Fruit fly (Drosophila melanogaster) whole organism, embryonic: ENCODE measurements around the gene Capr.

Experiments
- Antp ChIP-seq: fragments of 200-800 bp; sonication (Bioruptor generic); optimal IDR thresholded peaks from 3 replicates; lab custom pipeline; 2016; ENCODE audit warnings: missing biosample characterization, missing genetic modification characterization
- Awh ChIP-seq: fragments of 200-800 bp; sonication (Bioruptor generic); IDR thresholded peaks from 2 replicates; pipeline ENCODE4, ENCODE4 v1.3.6; 2022; ENCODE audit warnings: missing biosample characterization, missing genetic modification characterization
- CG10267 ChIP-seq: fragments of 200-800 bp; sonication (Bioruptor generic); optimal IDR thresholded peaks from 2 replicates; lab custom pipeline; 2018; ENCODE audit warnings: missing biosample characterization, mild to moderate bottlenecking, missing genetic modification characterization, moderate library complexity
- CG11085 ChIP-seq: fragments of 200-800 bp; sonication (Bioruptor generic); IDR thresholded peaks from 2 replicates; pipeline ENCODE4 v1.3.6; 2022; ENCODE audit warnings: missing biosample characterization, missing genetic modification characterization
- CG12236 ChIP-seq: fragments of 200-800 bp; sonication (Bioruptor generic); optimal IDR thresholded peaks from 2 replicates; lab custom pipeline; 2016; ENCODE audit warnings: missing biosample characterization, missing genetic modification characterization
- CG1647 ChIP-seq: fragments of 200-800 bp; sonication (Bioruptor generic); optimal IDR thresholded peaks from 3 replicates; lab custom pipeline; 2016; ENCODE audit warnings: missing biosample characterization, missing genetic modification characterization
- CG16779 ChIP-seq: fragments of 200-800 bp; sonication (Bioruptor generic); IDR thresholded peaks from 2 replicates; pipeline ENCODE4 v1.3.6; 2022; ENCODE audit warnings: missing biosample characterization, missing genetic modification characterization
- CG16813 ChIP-seq: fragments of 200-800 bp; sonication (Bioruptor generic); IDR thresholded peaks from 3 replicates; pipeline ENCODE4 v1.3.6; 2022; ENCODE audit warnings: missing biosample characterization, missing genetic modification characterization; ENCODE audit not compliant: partially characterized antibody
- CG16815 ChIP-seq: fragments of 200-800 bp; sonication (Bioruptor generic); optimal IDR thresholded peaks from 3 replicates; lab custom pipeline; 2017; ENCODE audit warnings: missing biosample characterization, mild to moderate bottlenecking, missing genetic modification characterization
- CG17359 ChIP-seq: fragments of 200-800 bp; sonication (Bioruptor generic); optimal IDR thresholded peaks from 3 replicates; lab custom pipeline; 2018; ENCODE audit warnings: missing biosample characterization, mild to moderate bottlenecking, missing genetic modification characterization, moderate library complexity
- CG17385 ChIP-seq: fragments of 200-800 bp; sonication (Bioruptor generic); optimal IDR thresholded peaks from 3 replicates; lab custom pipeline; 2018; ENCODE audit warnings: missing biosample characterization, mild to moderate bottlenecking, missing genetic modification characterization
- CG2199 ChIP-seq: fragments of 200-800 bp; sonication (Bioruptor generic); IDR thresholded peaks from 3 replicates; pipeline ENCODE4 v1.3.6; 2022; ENCODE audit warnings: missing biosample characterization, missing genetic modification characterization
- CG34224 ChIP-seq: fragments of 200-800 bp; sonication (Bioruptor generic); IDR thresholded peaks from 3 replicates; pipeline ENCODE4 v1.3.6; 2022; ENCODE audit warnings: missing biosample characterization, missing genetic modification characterization; ENCODE audit not compliant: partially characterized antibody
- CG3995 ChIP-seq: fragments of 200-800 bp; sonication (Bioruptor generic); optimal IDR thresholded peaks from 3 replicates; lab custom pipeline; 2016; ENCODE audit warnings: missing biosample characterization, missing genetic modification characterization
- CG43689 ChIP-seq: fragments of 200-800 bp; sonication (Bioruptor generic); IDR thresholded peaks from 2 replicates; pipeline ENCODE4 v1.3.6; 2022; ENCODE audit warnings: missing biosample characterization, missing genetic modification characterization
- CG4707 ChIP-seq: fragments of 200-800 bp; sonication (Bioruptor generic); optimal IDR thresholded peaks from 2 replicates; lab custom pipeline; 2018; ENCODE audit warnings: missing biosample characterization, mild to moderate bottlenecking, missing genetic modification characterization, moderate library complexity
- CG6254 ChIP-seq: fragments of 200-800 bp; sonication (Bioruptor generic); optimal IDR thresholded peaks from 3 replicates; lab custom pipeline; 2017; ENCODE audit warnings: mild to moderate bottlenecking, missing biosample characterization, missing genetic modification reagents, missing genetic modification characterization
- CG6791 ChIP-seq: fragments of 200-800 bp; sonication (Bioruptor generic); IDR thresholded peaks from 3 replicates; pipeline ENCODE4 v1.3.6; 2022; ENCODE audit warnings: missing biosample characterization, missing genetic modification characterization; ENCODE audit not compliant: partially characterized antibody
- CG7372 ChIP-seq: fragments of 200-800 bp; sonication (Bioruptor generic); IDR thresholded peaks from 2 replicates; pipeline ENCODE4 v1.3.6; 2022; ENCODE audit warnings: missing biosample characterization, missing genetic modification characterization
- CG7963 ChIP-seq: fragments of 200-800 bp; sonication (Bioruptor generic); IDR thresholded peaks from 3 replicates; pipeline ENCODE4 v1.3.6; 2022; ENCODE audit warnings: missing biosample characterization, missing genetic modification characterization; ENCODE audit not compliant: partially characterized antibody
- CG8765 ChIP-seq: fragments of 200-800 bp; sonication (Bioruptor generic); IDR thresholded peaks from 2 replicates; pipeline ENCODE4 v1.3.6; 2022; ENCODE audit warnings: missing biosample characterization, missing genetic modification characterization
- CG9437 ChIP-seq: fragments of 200-800 bp; sonication (Bioruptor generic); optimal IDR thresholded peaks from 2 replicates; lab custom pipeline; 2018; ENCODE audit warnings: missing biosample characterization, mild to moderate bottlenecking, missing genetic modification characterization
- CG9797 ChIP-seq: fragments of 200-800 bp; sonication (Bioruptor generic); optimal IDR thresholded peaks from 3 replicates; lab custom pipeline; 2018; ENCODE audit warnings: missing biosample characterization, mild to moderate bottlenecking, missing genetic modification characterization
- CG9817 ChIP-seq: fragments of 200-800 bp; sonication (Bioruptor generic); optimal IDR thresholded peaks from 2 replicates; lab custom pipeline; 2018; ENCODE audit warnings: missing biosample characterization, mild to moderate bottlenecking, missing genetic modification characterization, moderate library complexity
- CkIIα-i1 ChIP-seq: fragments of 200-800 bp; sonication (Bioruptor generic); IDR thresholded peaks from 2 replicates; pipeline ENCODE4 v1.3.6; 2022; ENCODE audit warnings: missing biosample characterization, missing genetic modification characterization
- Dbx ChIP-seq: fragments of 200-800 bp; sonication (Bioruptor generic); IDR thresholded peaks from 3 replicates; pipeline ENCODE4 v1.3.6; 2022; ENCODE audit warnings: missing biosample characterization, missing genetic modification characterization
- H2.0 ChIP-seq: fragments of 200-800 bp; sonication (Bioruptor generic); IDR thresholded peaks from 2 replicates; pipeline ENCODE4 v1.3.6; 2022; ENCODE audit warnings: missing biosample characterization, missing genetic modification characterization
- Hsf ChIP-seq: fragments of 200-800 bp; sonication (Bioruptor generic); optimal IDR thresholded peaks from 3 replicates; lab custom pipeline; 2016; ENCODE audit warnings: missing biosample characterization, missing genetic modification characterization
- Lpt ChIP-seq: fragments of >200 bp; optimal IDR thresholded peaks from 2 replicates; lab custom pipeline; 2018; ENCODE audit warnings: missing biosample characterization, missing genetic modification characterization
- Med ChIP-seq: fragments of 200-800 bp; sonication (Bioruptor generic); peaks from one replicate; lab custom pipeline; 2016; ENCODE audit warnings: missing biosample characterization, missing genetic modification characterization, mild to moderate bottlenecking, inconsistent platforms, moderate library complexity
- NFAT ChIP-seq: fragments of 200-800 bp; sonication (Bioruptor generic); IDR thresholded peaks from 2 replicates; pipeline ENCODE4 v1.3.6; 2022; ENCODE audit warnings: missing biosample characterization, missing genetic modification characterization
- NK7.1 ChIP-seq: fragments of 200-800 bp; sonication (Bioruptor generic); optimal IDR thresholded peaks from 3 replicates; lab custom pipeline; 2016; ENCODE audit warnings: missing biosample characterization, missing genetic modification characterization
- TFAM ChIP-seq: fragments of 200-800 bp; sonication (Bioruptor generic); optimal IDR thresholded peaks from 2 replicates; lab custom pipeline; 2017; ENCODE audit warnings: missing biosample characterization, missing genetic modification characterization, inconsistent platforms
- al ChIP-seq: fragments of 200-800 bp; sonication (Bioruptor generic); IDR thresholded peaks from 2 replicates; pipeline ENCODE4 v1.3.6; 2022; ENCODE audit warnings: missing biosample characterization, missing genetic modification characterization
- az2 ChIP-seq: fragments of 200-800 bp; sonication (Bioruptor generic); optimal IDR thresholded peaks from 3 replicates; lab custom pipeline; 2016; ENCODE audit warnings: missing biosample characterization, missing genetic modification characterization
- bbx ChIP-seq: fragments of 200-800 bp; sonication (Bioruptor generic); IDR thresholded peaks from 2 replicates; pipeline ENCODE4 v1.3.6; 2022; ENCODE audit warnings: missing biosample characterization, missing genetic modification characterization; ENCODE audit not compliant: partially characterized antibody
- bowl ChIP-seq: fragments of 200-800 bp; sonication (Bioruptor generic); IDR thresholded peaks from 2 replicates; pipeline ENCODE4 v1.3.6; 2022; ENCODE audit warnings: missing biosample characterization, missing genetic modification characterization
- dimm ChIP-seq: fragments of 200-800 bp; sonication (Bioruptor generic); IDR thresholded peaks from 2 replicates; pipeline ENCODE4 v1.3.6; 2022; ENCODE audit warnings: missing biosample characterization, missing genetic modification characterization
- fu2 ChIP-seq: fragments of 200-800 bp; sonication (Bioruptor generic); optimal IDR thresholded peaks from 2 replicates; lab custom pipeline; 2016; ENCODE audit warnings: missing biosample characterization, missing genetic modification characterization
- gro ChIP-seq: fragments of 200-800 bp; sonication (Bioruptor generic); optimal IDR thresholded peaks from 2 replicates; lab custom pipeline; 2016; ENCODE audit warnings: missing biosample characterization, missing genetic modification characterization
- hbn ChIP-seq: fragments of 200-800 bp; sonication (Bioruptor generic); IDR thresholded peaks from 2 replicates; pipeline ENCODE4 v1.3.6; 2022; ENCODE audit warnings: missing biosample characterization, missing genetic modification characterization; ENCODE audit not compliant: partially characterized antibody
- jumu ChIP-seq: fragments of 200-800 bp; sonication (Bioruptor generic); optimal IDR thresholded peaks from 3 replicates; lab custom pipeline; 2016; ENCODE audit warnings: missing biosample characterization, missing genetic modification characterization
- phol ChIP-seq: fragments of 200-800 bp; sonication (Bioruptor generic); optimal IDR thresholded peaks from 3 replicates; lab custom pipeline; 2018; ENCODE audit warnings: missing biosample characterization, mild to moderate bottlenecking, missing genetic modification characterization, moderate library complexity
- pum ChIP-seq: fragments of 200-800 bp; sonication (Bioruptor generic); optimal IDR thresholded peaks from 2 replicates; lab custom pipeline; 2016; ENCODE audit warnings: missing biosample characterization, missing genetic modification characterization
- sima ChIP-seq: fragments of 200-800 bp; sonication (Bioruptor generic); optimal IDR thresholded peaks from 2 replicates; lab custom pipeline; 2016; ENCODE audit warnings: missing biosample characterization, missing genetic modification characterization
- stwl ChIP-seq: fragments of 200-800 bp; sonication (Bioruptor generic); optimal IDR thresholded peaks from 3 replicates; lab custom pipeline; 2018; ENCODE audit warnings: missing biosample characterization, mild to moderate bottlenecking, missing genetic modification characterization, moderate library complexity
- tgo ChIP-seq: fragments of 200-800 bp; sonication (Bioruptor generic); IDR thresholded peaks from 3 replicates; pipeline ENCODE4 v1.3.6; 2022; ENCODE audit warnings: missing biosample characterization, missing genetic modification characterization
- vnd ChIP-seq: fragments of 200-800 bp; sonication (Bioruptor generic); IDR thresholded peaks from 3 replicates; pipeline ENCODE4 v1.3.6; 2022; ENCODE audit warnings: missing biosample characterization, missing genetic modification characterization; ENCODE audit not compliant: partially characterized antibody
- zfh1 ChIP-seq: fragments of 200-800 bp; sonication (Bioruptor generic); IDR thresholded peaks from 3 replicates; pipeline ENCODE4 v1.3.6; 2022; ENCODE audit warnings: missing biosample characterization, missing genetic modification characterization

The Capr gene

dm6 chr3L:18640584-18641527, 32.3 kb downstream of the Capr start (continued):
- TF ChIP-seq CG9437 (GFP tag; lab: Kevin White, UChicago) (peak; percentile 87), pum (GFP tag; lab: Kevin White, UChicago) (peak; percentile 78), bbx (GFP tag; lab: Robert Waterston, UW) (no peak), H2.0 (peak; percentile 98), CG12236 (GFP tag; lab: Kevin White, UChicago) (peak; percentile 72), tgo (GFP tag; lab: Robert Waterston, UW) (peak; percentile 98), CkIIα-i1 (GFP tag; lab: Robert Waterston, UW) (peak; percentile 90), NFAT (GFP tag; lab: Robert Waterston, UW) (peak; percentile 99), CG2199 (GFP tag; lab: Robert Waterston, UW) (peak; percentile 95), CG3995 (GFP tag; lab: Kevin White, UChicago) (peak; percentile 57), vnd (GFP tag; lab: Robert Waterston, UW) (no peak), zfh1 (GFP tag; lab: Robert Waterston, UW) (peak; percentile 98), CG34224 (GFP tag; lab: Robert Waterston, UW) (no peak; the same call in 2 of the 3 replicates), CG17385 (GFP tag; lab: Kevin White, UChicago) (peak; percentile 84), CG1647 (peak; percentile 84), CG16815 (GFP tag; lab: Kevin White, UChicago) (peak; percentile 87), Hsf (GFP tag; lab: Kevin White, UChicago) (peak; percentile 96), stwl (tag; lab: Kevin White, UChicago) (no peak), bowl (GFP tag; lab: Robert Waterston, UW) (peak; percentile 91), CG6791 (no peak), CG10267 (tag; lab: Kevin White, UChicago) (peak; percentile 85), CG7963 (GFP tag; lab: Robert Waterston, UW) (no peak), Antp (GFP tag; lab: Kevin White, UChicago) (peak; percentile 72), CG16813 (no peak), CG11085 (GFP tag; lab: Robert Waterston, UW) (peak; percentile 97), Med (peak; percentile 99), CG9817 (peak; percentile 87), Awh (peak; percentile 96), CG8765 (peak; percentile 95), TFAM (GFP tag; lab: Kevin White, UChicago) (peak; percentile 53), dimm (GFP tag; lab: Robert Waterston, UW) (peak; percentile 95), fu2 (peak; percentile 95), CG6254 (GFP tag; lab: Kevin White, UChicago) (peak; percentile 63), Dbx (peak; percentile 99), CG7372 (GFP tag; lab: Robert Waterston, UW) (peak; percentile 97), NK7.1 (GFP tag; lab: Kevin White, UChicago) (peak; percentile 91), Lpt (GFP tag; lab: Kevin White, UChicago) (no peak), CG4707 (GFP tag; lab: Kevin White, UChicago) (peak; percentile 31), phol (peak; percentile 88), az2 (peak; percentile 90), CG17359 (peak; percentile 93), gro (GFP tag; lab: Kevin White, UChicago) (peak; percentile 95), CG16779 (GFP tag; lab: Robert Waterston, UW) (peak; percentile 98), sima (peak; percentile 88), CG43689 (GFP tag; lab: Robert Waterston, UW) (peak; percentile 91), CG9797 (GFP tag; lab: Kevin White, UChicago) (no peak), jumu (GFP tag; lab: Kevin White, UChicago) (peak; percentile 72), al (GFP tag; lab: Robert Waterston, UW) (peak; percentile 98), hbn (GFP tag; lab: Robert Waterston, UW) (no peak)
